Fruit fly (Drosophila melanogaster): Measurements from ENCODE around the gene mxt.

The mxt gene

DNA sequence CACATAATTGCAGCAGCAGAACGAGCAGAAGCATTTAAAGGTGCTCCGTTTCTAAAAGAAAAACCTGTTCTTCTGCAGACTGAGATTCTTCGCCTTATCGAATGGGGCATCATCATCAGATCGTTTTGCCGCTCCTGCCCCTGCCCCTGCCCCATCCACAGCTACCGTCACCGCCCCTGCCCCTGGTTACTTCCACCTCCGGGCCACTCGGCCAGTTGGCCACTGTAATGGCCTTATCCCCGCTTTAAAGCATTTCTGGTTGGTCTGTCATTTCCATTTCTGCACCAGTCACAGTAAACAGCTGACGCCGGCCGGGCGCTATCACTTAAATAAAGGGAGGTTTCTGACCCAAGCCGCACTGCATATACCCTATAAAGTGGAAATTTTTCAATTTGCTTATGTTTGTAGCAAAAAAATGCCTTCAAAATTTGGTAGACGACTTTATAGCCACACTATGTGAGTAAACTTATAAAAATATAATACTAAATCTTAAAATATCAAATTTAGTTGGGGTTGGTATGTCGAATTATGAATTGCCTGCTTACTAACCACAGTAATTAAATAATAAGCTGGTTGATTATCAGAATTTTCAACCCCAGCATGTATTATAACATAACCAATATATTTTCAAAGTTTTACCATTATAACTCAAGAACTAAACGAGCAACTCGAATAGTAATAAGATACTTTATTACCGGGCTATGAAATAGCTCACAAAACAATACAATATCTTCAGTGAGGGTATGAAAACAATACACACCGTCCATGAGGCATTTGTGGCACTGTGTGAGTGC is 36.2 kb downstream of the mxt start:
- TF ChIP-seq CG17806 (tag; optimal IDR thresholded peaks at IDR 0.05) (peak; percentile 10), fd96Ca (GFP tag; IDR thresholded peaks at IDR 0.05) (no peak), CG32121 (GFP tag; IDR thresholded peaks at IDR 0.05) (no peak), CG8159 (tag; optimal IDR thresholded peaks at IDR 0.05) (peak; percentile 81), Ets98B (GFP tag; IDR thresholded peaks at IDR 0.05) (0 out of 2 replicates have a peak, but pooled peaks have one; percentile 10), Pif1B (GFP tag; optimal IDR thresholded peaks at IDR 0.05) (peak; percentile 54), CG15710 (tag; optimal IDR thresholded peaks at IDR 0.05) (peak; percentile 58), CG14655 (GFP tag; optimal IDR thresholded peaks at IDR 0.05) (peak; percentile 80), CG8301 (tag; optimal IDR thresholded peaks at IDR 0.05) (peak; percentile 62), CG13204 (GFP tag; optimal IDR thresholded peaks at IDR 0.05) (peak; percentile 44), CG10348 (GFP tag; IDR thresholded peaks at IDR 0.05) (no peak), Pif1A (GFP tag; optimal IDR thresholded peaks at IDR 0.05) (peak; percentile 55), CG34367 (tag; optimal IDR thresholded peaks at IDR 0.05) (peak; percentile 6), D1 (tag; optimal IDR thresholded peaks at IDR 0.05) (no peak), CG12605 (GFP tag; IDR thresholded peaks at IDR 0.05) (no peak), gl (tag; optimal IDR thresholded peaks at IDR 0.05) (no peak), CG9948 (tag; optimal IDR thresholded peaks at IDR 0.05) (peak; percentile 56), rn (GFP tag; IDR thresholded peaks at IDR 0.05) (no peak), Snoo (tag; optimal IDR thresholded peaks at IDR 0.05) (peak; percentile 67), CG4496 (GFP tag; IDR thresholded peaks at IDR 0.05) (0 out of 3 replicates have a peak, but pooled peaks have one; percentile 14), EcR (GFP tag; optimal IDR thresholded peaks at IDR 0.05) (peak; percentile 61)

DNA sequence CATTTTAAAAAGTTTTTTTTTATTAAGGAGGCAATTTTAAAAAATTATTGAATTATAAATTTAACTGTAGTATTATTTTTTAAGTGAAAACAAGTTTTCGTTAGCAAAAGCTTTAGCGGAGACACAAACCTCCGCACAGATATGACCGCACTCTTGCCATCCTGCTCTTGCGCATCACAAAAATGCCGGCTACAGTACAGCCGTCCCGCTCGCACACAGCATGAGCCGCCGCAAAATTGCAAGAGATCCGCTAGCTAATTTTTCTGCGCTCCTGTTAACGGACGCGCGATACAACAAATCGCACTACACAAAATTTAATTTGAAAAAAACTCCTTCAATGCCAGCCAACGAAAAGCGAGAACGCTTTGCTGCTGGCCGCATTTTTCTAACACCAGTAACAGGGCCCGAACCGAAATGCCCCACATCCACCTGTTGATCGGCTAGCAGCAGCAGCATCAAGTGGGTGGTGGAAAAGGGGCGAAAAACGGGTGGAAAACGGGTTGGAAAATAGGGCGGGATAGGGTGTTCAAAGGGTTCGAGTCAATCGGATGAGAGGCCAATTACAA is 37.0 kb downstream of the mxt start:
- TF ChIP-seq CG10348 (GFP tag; IDR thresholded peaks at IDR 0.05) (no peak), CG4496 (GFP tag; IDR thresholded peaks at IDR 0.05) (peak; percentile 66), fd96Ca (GFP tag; IDR thresholded peaks at IDR 0.05) (peak; percentile 43; the same call in 1 of the 3 replicates), CG8159 (tag; optimal IDR thresholded peaks at IDR 0.05) (no peak), EcR (GFP tag; optimal IDR thresholded peaks at IDR 0.05) (no peak), CG34367 (tag; optimal IDR thresholded peaks at IDR 0.05) (no peak), CG8301 (tag; optimal IDR thresholded peaks at IDR 0.05) (no peak), D1 (tag; optimal IDR thresholded peaks at IDR 0.05) (peak; percentile 69), CG15710 (tag; optimal IDR thresholded peaks at IDR 0.05) (peak; percentile 32), rn (GFP tag; IDR thresholded peaks at IDR 0.05) (no peak), CG9948 (tag; optimal IDR thresholded peaks at IDR 0.05) (no peak), CG17806 (tag; optimal IDR thresholded peaks at IDR 0.05) (peak; percentile 10), CG12605 (GFP tag; IDR thresholded peaks at IDR 0.05) (peak; percentile 88), CG13204 (GFP tag; optimal IDR thresholded peaks at IDR 0.05) (no peak), Snoo (tag; optimal IDR thresholded peaks at IDR 0.05) (peak; percentile 35), gl (tag; optimal IDR thresholded peaks at IDR 0.05) (no peak), CG14655 (GFP tag; optimal IDR thresholded peaks at IDR 0.05) (no peak), CG32121 (GFP tag; IDR thresholded peaks at IDR 0.05) (peak; percentile 51; the same call in 1 of the 2 replicates), Pif1B (GFP tag; optimal IDR thresholded peaks at IDR 0.05) (peak; percentile 46), Ets98B (GFP tag; IDR thresholded peaks at IDR 0.05) (peak; percentile 64), Pif1A (GFP tag; optimal IDR thresholded peaks at IDR 0.05) (peak; percentile 9)

DNA sequence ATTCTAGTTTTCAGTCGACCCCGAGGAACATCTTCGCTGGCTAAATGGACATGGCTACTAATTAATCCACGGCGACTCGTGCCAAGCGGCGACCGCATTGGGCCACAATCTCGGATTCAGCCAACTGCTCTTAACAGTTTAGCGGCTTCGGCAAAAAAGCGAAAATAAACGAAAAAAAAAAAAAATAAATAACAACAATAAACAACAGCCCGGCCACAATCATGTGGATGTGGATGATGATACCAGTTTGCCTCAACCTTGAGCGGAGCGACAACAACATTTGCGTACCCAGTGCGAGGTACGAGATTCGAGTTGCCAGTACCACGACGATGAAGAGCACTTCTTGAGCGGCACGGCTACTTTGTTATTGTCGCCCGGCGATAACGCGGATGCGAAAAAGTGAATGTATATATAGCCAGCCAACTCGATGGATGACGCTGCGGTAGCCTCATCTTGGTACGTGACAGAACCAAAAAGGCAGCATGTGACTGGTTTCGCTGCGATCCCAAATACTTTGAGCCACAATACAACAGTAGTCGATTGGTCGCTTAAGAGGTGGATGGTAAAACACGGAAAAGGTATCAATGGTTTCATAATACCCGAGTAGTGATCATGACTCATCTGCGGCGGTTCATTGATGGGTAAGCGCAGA is 39.0 kb downstream of the mxt start:
- TF ChIP-seq D1 (tag; optimal IDR thresholded peaks at IDR 0.05) (no peak), CG13204 (GFP tag; optimal IDR thresholded peaks at IDR 0.05) (peak; percentile 67), fd96Ca (GFP tag; IDR thresholded peaks at IDR 0.05) (no peak), CG8301 (tag; optimal IDR thresholded peaks at IDR 0.05) (no peak), CG12605 (GFP tag; IDR thresholded peaks at IDR 0.05) (no peak), Snoo (tag; optimal IDR thresholded peaks at IDR 0.05) (no peak), Ets98B (GFP tag; IDR thresholded peaks at IDR 0.05) (no peak; the same call in 1 of the 2 replicates), EcR (GFP tag; optimal IDR thresholded peaks at IDR 0.05) (peak; percentile 63), CG9948 (tag; optimal IDR thresholded peaks at IDR 0.05) (no peak), CG15710 (tag; optimal IDR thresholded peaks at IDR 0.05) (no peak)

DNA sequence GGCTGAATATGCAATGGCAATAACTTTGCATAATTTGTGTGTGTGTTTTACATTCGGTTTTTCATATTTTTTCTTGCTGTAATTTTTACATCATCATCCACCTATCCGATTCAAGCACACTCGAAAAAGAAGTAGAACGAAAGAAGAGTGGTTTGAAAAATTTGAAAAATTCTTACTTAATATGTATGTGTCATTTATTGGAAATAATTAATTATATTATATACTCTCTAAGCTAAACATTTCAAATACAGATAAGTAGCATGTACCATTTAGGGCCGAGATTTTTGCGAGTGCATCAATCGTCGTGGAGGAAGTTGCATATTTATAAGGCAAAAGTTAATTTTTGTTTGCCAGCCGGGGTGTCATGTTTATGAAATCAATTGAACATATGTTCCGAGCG is 41.0 kb downstream of the mxt start:
- TF ChIP-seq CG8159 (tag; optimal IDR thresholded peaks at IDR 0.05) (peak; percentile 14), CG17806 (tag; optimal IDR thresholded peaks at IDR 0.05) (peak; percentile 3), CG34367 (tag; optimal IDR thresholded peaks at IDR 0.05) (no peak)

DNA sequence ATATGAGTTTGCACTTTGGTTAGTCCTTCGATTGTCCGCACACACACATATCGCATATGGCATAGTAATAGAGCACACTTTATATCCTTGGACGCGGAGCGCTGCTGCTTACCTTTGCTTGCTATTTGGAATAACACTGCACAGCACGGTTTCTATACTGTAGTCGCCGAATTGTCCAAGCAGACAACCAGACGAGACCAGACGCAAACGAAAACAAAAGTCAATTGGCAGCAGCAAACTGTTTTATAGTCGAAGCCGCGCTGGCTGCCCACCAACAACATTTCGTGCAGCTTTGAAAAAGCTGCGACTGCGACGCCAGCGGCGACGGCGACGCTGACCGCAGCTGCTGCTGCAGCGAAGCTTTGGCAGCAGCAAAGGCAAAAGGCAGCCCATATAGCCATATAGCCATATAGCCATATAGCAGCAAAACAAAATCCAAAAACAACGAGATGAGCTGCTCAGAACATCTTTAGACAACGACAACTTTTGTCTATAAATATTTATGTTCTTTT is 45.3 kb downstream of the mxt start, which contains the start of gene slf:
slf (minus strand) TSS at position 219 of the 512 bp plus-strand sequence.
- TF ChIP-seq fd96Ca (GFP tag; IDR thresholded peaks at IDR 0.05) (no peak), Ets98B (GFP tag; IDR thresholded peaks at IDR 0.05) (0 out of 2 replicates have a peak, but pooled peaks have one; percentile 23), CG32121 (GFP tag; IDR thresholded peaks at IDR 0.05) (no peak), CG13204 (GFP tag; optimal IDR thresholded peaks at IDR 0.05) (no peak), Pif1A (GFP tag; optimal IDR thresholded peaks at IDR 0.05) (no peak), Pif1B (GFP tag; optimal IDR thresholded peaks at IDR 0.05) (no peak), CG17806 (tag; optimal IDR thresholded peaks at IDR 0.05) (no peak)

Data from whole organism, pupa.